Worm (Caenorhabditis elegans): ENCODE results near the gene cec-3.

- TF ChIP-seq nhr-11 (tag; optimal IDR thresholded peaks at IDR 0.05): no peak
- no peak for TF ChIP-seq pqm-1 (tag; optimal IDR thresholded peaks at IDR 0.05)
- no peak for TF ChIP-seq elt-2 (tag; optimal IDR thresholded peaks at IDR 0.05)
- no peak for TF ChIP-seq ama-1 (optimal IDR thresholded peaks at IDR 0.05)
- no peak for TF ChIP-seq sox-2 (GFP tag; IDR thresholded peaks at IDR 0.05)
- no peak for TF ChIP-seq che-1 (tag; optimal IDR thresholded peaks at IDR 0.05)
- TF ChIP-seq nfya-1 (tag; optimal IDR thresholded peaks at IDR 0.05): no peak
- no peak for TF ChIP-seq hlh-30 (tag; optimal IDR thresholded peaks at IDR 0.05; ENCODE audit: insufficient read depth)
- no peak for TF ChIP-seq dve-1 (tag; optimal IDR thresholded peaks at IDR 0.05)
- no peak for TF ChIP-seq madf-2 (tag; optimal IDR thresholded peaks at IDR 0.05)
- no peak for TF ChIP-seq unc-86 (tag; optimal IDR thresholded peaks at IDR 0.05)
- TF ChIP-seq C08G9.2 (tag; optimal IDR thresholded peaks at IDR 0.05): no peak
- no peak for TF ChIP-seq fkh-10 (GFP tag; optimal IDR thresholded peaks at IDR 0.05)
These were observed 42.0 kb downstream of the cec-3 start for ce11 chrII:7815406-7815805.
